Fruit fly (Drosophila melanogaster) whole organism, embryonic: Measurements from ENCODE around the gene CG7366.
A peak's percentile ranks its signal among the peaks of the same experiment; 100 is the strongest.

ENCODE experiments used
- Aef1 ChIP-seq: fragments of 200-800 bp; sonication (Bioruptor generic); IDR thresholded peaks from 3 replicates; pipeline ENCODE4 v1.3.6; 2022; ENCODE audit warnings: missing biosample characterization, missing genetic modification characterization
- CG10959 ChIP-seq: fragments of 200-800 bp; sonication (Bioruptor generic); IDR thresholded peaks from 2 replicates; pipeline ENCODE4 v1.3.6; 2022; ENCODE audit warnings: missing biosample characterization, missing genetic modification characterization
- CG11696 ChIP-seq: fragments of 200-800 bp; sonication (Bioruptor generic); IDR thresholded peaks from 2 replicates; pipeline ENCODE4 v1.3.6; 2022; ENCODE audit warnings: missing biosample characterization, missing genetic modification characterization
- CG12155 ChIP-seq: fragments of 200-800 bp; sonication (Bioruptor generic); optimal IDR thresholded peaks from 3 replicates; lab custom pipeline; 2016; ENCODE audit warnings: missing biosample characterization, missing genetic modification characterization
- CG13424 ChIP-seq: fragments of 200-800 bp; sonication (Bioruptor generic); optimal IDR thresholded peaks from 2 replicates; lab custom pipeline; 2019; ENCODE audit warnings: missing biosample characterization, mild to moderate bottlenecking, missing genetic modification characterization, moderate library complexity
- CG14014 ChIP-seq: fragments of 200-800 bp; sonication (Bioruptor generic); IDR thresholded peaks from 2 replicates; pipeline ENCODE4 v1.3.6; 2022; ENCODE audit warnings: missing biosample characterization, missing genetic modification characterization
- CG14710 ChIP-seq: fragments of 200-800 bp; sonication (Bioruptor generic); optimal IDR thresholded peaks from 3 replicates; lab custom pipeline; 2019; ENCODE audit warnings: missing biosample characterization, mild to moderate bottlenecking, missing genetic modification characterization, moderate library complexity
- CG1647 ChIP-seq: fragments of 200-800 bp; sonication (Bioruptor generic); optimal IDR thresholded peaks from 3 replicates; lab custom pipeline; 2016; ENCODE audit warnings: missing biosample characterization, missing genetic modification characterization
- CG16863 ChIP-seq: fragments of 200-800 bp; sonication (Bioruptor generic); optimal IDR thresholded peaks from 3 replicates; lab custom pipeline; 2016; ENCODE audit warnings: missing biosample characterization, missing genetic modification characterization
- CG17328 ChIP-seq: fragments of 200-800 bp; sonication (Bioruptor generic); IDR thresholded peaks from 2 replicates; pipeline ENCODE4 v1.3.6; 2022; ENCODE audit warnings: missing biosample characterization, missing genetic modification characterization
- CG17612 ChIP-seq: fragments of 200-800 bp; sonication (Bioruptor generic); IDR thresholded peaks from 2 replicates; pipeline ENCODE4 v1.3.6; 2022; ENCODE audit warnings: missing biosample characterization, missing genetic modification characterization
- CG18599 ChIP-seq: fragments of 200-800 bp; sonication (Bioruptor generic); optimal IDR thresholded peaks from 3 replicates; lab custom pipeline; 2017; ENCODE audit warnings: missing biosample characterization, missing genetic modification characterization, mild to moderate bottlenecking, moderate library complexity, missing genetic modification reagents
- CG31441 ChIP-seq: fragments of 200-800 bp; sonication (Bioruptor generic); IDR thresholded peaks from 2 replicates; pipeline ENCODE4 v1.3.6; 2022; ENCODE audit warnings: missing biosample characterization, missing genetic modification characterization
- CG4730 ChIP-seq: fragments of 200-800 bp; sonication (Bioruptor generic); IDR thresholded peaks from 2 replicates; pipeline ENCODE4 v1.3.6; 2022; ENCODE audit warnings: missing biosample characterization, missing genetic modification characterization
- CG6765 ChIP-seq: fragments of 200-800 bp; sonication (Bioruptor generic); optimal IDR thresholded peaks from 3 replicates; lab custom pipeline; 2017; ENCODE audit warnings: missing biosample characterization, mild to moderate bottlenecking, missing genetic modification characterization
- CG6854 ChIP-seq: fragments of 200-800 bp; sonication (Bioruptor generic); optimal IDR thresholded peaks from 3 replicates; lab custom pipeline; 2017; ENCODE audit warnings: missing biosample characterization, mild to moderate bottlenecking, missing genetic modification characterization
- CG7928 ChIP-seq: fragments of 200-800 bp; sonication (Bioruptor generic); optimal IDR thresholded peaks from 2 replicates; lab custom pipeline; 2017; ENCODE audit warnings: missing biosample characterization, mild to moderate bottlenecking, missing genetic modification characterization
- CG9609 ChIP-seq: fragments of 200-800 bp; sonication (Bioruptor generic); optimal IDR thresholded peaks from 3 replicates; lab custom pipeline; 2016; ENCODE audit warnings: missing biosample characterization, missing genetic modification characterization
- Deaf1 ChIP-seq: fragments of 200-800 bp; optimal IDR thresholded peaks from 3 replicates; lab custom pipeline; 2019; ENCODE audit warnings: missing biosample characterization, mild to moderate bottlenecking, missing genetic modification characterization, moderate library complexity
- Dek ChIP-seq: fragments of 200-800 bp; sonication (Bioruptor generic); optimal IDR thresholded peaks from 3 replicates; lab custom pipeline; 2019; ENCODE audit warnings: missing biosample characterization, mild to moderate bottlenecking, missing genetic modification characterization, moderate library complexity
- Drgx ChIP-seq: fragments of 200-800 bp; sonication (Bioruptor generic); IDR thresholded peaks from 2 replicates; pipeline ENCODE4 v1.3.6; 2022; ENCODE audit warnings: missing biosample characterization, missing genetic modification characterization
- Ets65A ChIP-seq: fragments of 200-800 bp; sonication (Bioruptor generic); peaks from one replicate; lab custom pipeline; 2016; ENCODE audit warnings: missing biosample characterization, missing genetic modification characterization
- Fer2 ChIP-seq: fragments of 200-800 bp; sonication (Bioruptor generic); optimal IDR thresholded peaks from 2 replicates; lab custom pipeline; 2018; ENCODE audit warnings: missing biosample characterization, mild to moderate bottlenecking, missing genetic modification characterization, moderate library complexity
- Fer3 ChIP-seq: fragments of 200-800 bp; sonication (Bioruptor generic); optimal IDR thresholded peaks from 2 replicates; lab custom pipeline; 2018; ENCODE audit warnings: missing biosample characterization, mild to moderate bottlenecking, missing genetic modification characterization, moderate library complexity
- Gsc ChIP-seq: fragments of 200-800 bp; sonication (Bioruptor generic); IDR thresholded peaks from 2 replicates; pipeline ENCODE4 v1.3.6; 2022; ENCODE audit warnings: missing biosample characterization, missing genetic modification characterization
- H15 ChIP-seq: fragments of 200-800 bp; sonication (Bioruptor generic); IDR thresholded peaks from 3 replicates; pipeline ENCODE4 v1.3.6; 2022; ENCODE audit warnings: missing biosample characterization, missing genetic modification characterization
- Lpt ChIP-seq: fragments of >200 bp; optimal IDR thresholded peaks from 2 replicates; lab custom pipeline; 2018; ENCODE audit warnings: missing biosample characterization, missing genetic modification characterization
- NC2β ChIP-seq: fragments of 200-800 bp; sonication (Bioruptor generic); optimal IDR thresholded peaks from 2 replicates; lab custom pipeline; 2016; ENCODE audit warnings: missing biosample characterization, missing genetic modification characterization
- Rfx ChIP-seq: fragments of 200-800 bp; sonication (Bioruptor generic); IDR thresholded peaks from 2 replicates; pipeline ENCODE4 v1.3.6; 2022; ENCODE audit warnings: missing biosample characterization, missing genetic modification characterization
- TFAM ChIP-seq: fragments of 200-800 bp; sonication (Bioruptor generic); optimal IDR thresholded peaks from 2 replicates; lab custom pipeline; 2017; ENCODE audit warnings: missing biosample characterization, missing genetic modification characterization, inconsistent platforms
- Taf1 ChIP-seq: fragments of 200-800 bp; sonication (Bioruptor generic); IDR thresholded peaks from 2 replicates; pipeline ENCODE4 v1.3.6; 2022; ENCODE audit warnings: missing biosample characterization, missing genetic modification characterization
- abd-A ChIP-seq: fragments of 200-800 bp; sonication (Bioruptor generic); optimal IDR thresholded peaks from 3 replicates; lab custom pipeline; 2019; ENCODE audit warnings: missing biosample characterization, mild to moderate bottlenecking, missing genetic modification characterization, moderate library complexity
- amos ChIP-seq: fragments of 200-800 bp; sonication (Bioruptor generic); IDR thresholded peaks from 2 replicates; pipeline ENCODE4 v1.3.6; 2022; ENCODE audit warnings: missing biosample characterization, missing genetic modification characterization; ENCODE audit not compliant: partially characterized antibody
- chinmo ChIP-seq: fragments of 200-800 bp; sonication (Bioruptor generic); IDR thresholded peaks from 4 replicates; pipeline ENCODE4 v1.3.6; 2022; ENCODE audit warnings: missing biosample characterization, missing genetic modification characterization; ENCODE audit not compliant: partially characterized antibody
- dan ChIP-seq: fragments of 200-800 bp; sonication (Bioruptor generic); IDR thresholded peaks from 2 replicates; pipeline ENCODE4 v1.3.6; 2022; ENCODE audit warnings: missing biosample characterization, missing genetic modification characterization
- ems ChIP-seq: fragments of 200-800 bp; sonication (Bioruptor generic); optimal IDR thresholded peaks from 3 replicates; lab custom pipeline; 2016; ENCODE audit warnings: missing biosample characterization, missing genetic modification characterization
- ewg ChIP-seq: fragments of 200-800 bp; sonication (Bioruptor generic); optimal IDR thresholded peaks from 3 replicates; lab custom pipeline; 2017; ENCODE audit warnings: mild to moderate bottlenecking, missing biosample characterization, missing genetic modification reagents, missing genetic modification characterization
- gcm2 ChIP-seq: fragments of 200-800 bp; sonication (Bioruptor generic); optimal IDR thresholded peaks from 2 replicates; lab custom pipeline; 2016; ENCODE audit warnings: missing biosample characterization, missing genetic modification characterization
- kay ChIP-seq: fragments of 200-800 bp; sonication (Bioruptor generic); optimal IDR thresholded peaks from 2 replicates; lab custom pipeline; 2016; ENCODE audit warnings: missing biosample characterization, missing genetic modification characterization
- ken ChIP-seq: fragments of 200-800 bp; sonication (Bioruptor generic); IDR thresholded peaks from 3 replicates; pipeline ENCODE4 v1.3.6; 2022; ENCODE audit warnings: missing biosample characterization, missing genetic modification characterization
- klu ChIP-seq: fragments of 200-800 bp; sonication (Bioruptor generic); IDR thresholded peaks from 2 replicates; pipeline ENCODE4 v1.3.6; 2022; ENCODE audit warnings: missing biosample characterization, missing genetic modification characterization
- nerfin-1 ChIP-seq: fragments of 200-800 bp; sonication (Bioruptor generic); optimal IDR thresholded peaks from 3 replicates; lab custom pipeline; 2019; ENCODE audit warnings: missing biosample characterization, mild to moderate bottlenecking, missing genetic modification characterization, moderate library complexity
- nmo ChIP-seq: fragments of 200-800 bp; sonication (Bioruptor generic); optimal IDR thresholded peaks from 2 replicates; lab custom pipeline; 2018; ENCODE audit warnings: missing biosample characterization, mild to moderate bottlenecking, missing genetic modification characterization, moderate library complexity
- scrt ChIP-seq: fragments of 200-800 bp; sonication (Bioruptor generic); optimal IDR thresholded peaks from 2 replicates; lab custom pipeline; 2018; ENCODE audit warnings: missing biosample characterization, mild to moderate bottlenecking, missing genetic modification characterization, moderate library complexity
- sens-2 ChIP-seq: fragments of 200-800 bp; sonication (Bioruptor generic); IDR thresholded peaks from 2 replicates; pipeline ENCODE4 v1.3.6; 2022; ENCODE audit warnings: missing biosample characterization, missing genetic modification characterization
- sim ChIP-seq: fragments of 200-800 bp; sonication (Bioruptor generic); IDR thresholded peaks from 2 replicates; pipeline ENCODE4 v1.3.6; 2022; ENCODE audit warnings: missing biosample characterization, missing genetic modification characterization
- slbo ChIP-seq: fragments of 200-800 bp; sonication (Bioruptor generic); IDR thresholded peaks from 2 replicates; pipeline ENCODE4 v1.3.6; 2022; ENCODE audit warnings: missing biosample characterization, missing genetic modification characterization
- slou ChIP-seq: fragments of 200-800 bp; sonication (Bioruptor generic); optimal IDR thresholded peaks from 3 replicates; lab custom pipeline; 2016; ENCODE audit warnings: missing biosample characterization, missing genetic modification characterization
- stwl ChIP-seq: fragments of 200-800 bp; sonication (Bioruptor generic); optimal IDR thresholded peaks from 3 replicates; lab custom pipeline; 2018; ENCODE audit warnings: missing biosample characterization, mild to moderate bottlenecking, missing genetic modification characterization, moderate library complexity
- tgo ChIP-seq: fragments of 200-800 bp; sonication (Bioruptor generic); IDR thresholded peaks from 3 replicates; pipeline ENCODE4 v1.3.6; 2022; ENCODE audit warnings: missing biosample characterization, missing genetic modification characterization
- tin ChIP-seq: fragments of 200-800 bp; sonication (Bioruptor generic); optimal IDR thresholded peaks from 3 replicates; lab custom pipeline; 2016; ENCODE audit warnings: missing biosample characterization, missing genetic modification characterization

Gene CG7366

dm6 chr3L:8202317-8202842, at the start of gene CG7366, which contains the start of gene CG13679:
TSS of gene CG7366 (minus strand) at chr3L:8202417.
TSS of gene CG13679 (plus strand) at chr3L:8202792.
- TF ChIP-seq Aef1 (GFP tag; lab: Robert Waterston, UW) (no peak), H15 (no peak), gcm2 (GFP tag; lab: Kevin White, UChicago) (no peak), CG14710 (no peak), CG7928 (no peak), Drgx (GFP tag; lab: Robert Waterston, UW) (no peak), CG17328 (GFP tag; lab: Robert Waterston, UW) (no peak), tin (GFP tag; lab: Kevin White, UChicago) (no peak), Gsc (GFP tag; lab: Robert Waterston, UW) (no peak), ems (GFP tag; lab: Kevin White, UChicago) (no peak), Lpt (GFP tag; lab: Kevin White, UChicago) (no peak), kay (GFP tag; lab: Kevin White, UChicago) (no peak), stwl (tag; lab: Kevin White, UChicago) (no peak), sens-2 (GFP tag; lab: Robert Waterston, UW) (no peak)
- TF ChIP-seq, all 482 proteins: peak for 0

- TF ChIP-seq TFAM (GFP tag; lab: Kevin White, UChicago): no peak
- TF ChIP-seq CG6854 (GFP tag; lab: Kevin White, UChicago): no peak
- no peak for TF ChIP-seq CG4730
- no peak for TF ChIP-seq CG17612 (GFP tag; lab: Robert Waterston, UW)
- TF ChIP-seq Ets65A (GFP tag; lab: Kevin White, UChicago): no peak
- no peak for TF ChIP-seq CG1647 (GFP tag; lab: Kevin White, UChicago)
- no peak for TF ChIP-seq NC2β (GFP tag; lab: Kevin White, UChicago)
- TF ChIP-seq scrt (GFP tag; lab: Kevin White, UChicago): peak; percentile 6
- 0 out of 2 replicates have a peak, but pooled peaks have one; percentile 9 for TF ChIP-seq slbo (GFP tag; lab: Robert Waterston, UW)
- TF ChIP-seq Fer3 (tag; lab: Kevin White, UChicago): no peak
- no peak for TF ChIP-seq CG16863 (GFP tag; lab: Kevin White, UChicago)
- TF ChIP-seq Fer2 (tag; lab: Kevin White, UChicago): no peak
- TF ChIP-seq amos (GFP tag; lab: Robert Waterston, UW): no peak; the same call in 1 of the 2 replicates
- TF ChIP-seq nerfin-1 (tag; lab: Kevin White, UChicago): peak; percentile 18
- TF ChIP-seq abd-A (tag; lab: Kevin White, UChicago): peak; percentile 23
- TF ChIP-seq Dek (tag; lab: Kevin White, UChicago): no peak
- TF ChIP-seq Taf1 (GFP tag; lab: Robert Waterston, UW): no peak
- no peak for TF ChIP-seq CG11696 (GFP tag; lab: Robert Waterston, UW)
- TF ChIP-seq nmo (GFP tag; lab: Kevin White, UChicago): no peak
- no peak for TF ChIP-seq CG9609 (GFP tag; lab: Kevin White, UChicago)
- no peak for TF ChIP-seq CG10959 (GFP tag; lab: Robert Waterston, UW)
- no peak for TF ChIP-seq klu (GFP tag; lab: Robert Waterston, UW)
- no peak for TF ChIP-seq dan (GFP tag; lab: Robert Waterston, UW)
- no peak for TF ChIP-seq CG14014
- TF ChIP-seq tgo (GFP tag; lab: Robert Waterston, UW): no peak
- 0 out of 3 replicates have a peak, but pooled peaks have one; percentile 15 for TF ChIP-seq ken (GFP tag; lab: Robert Waterston, UW)
- TF ChIP-seq slou (GFP tag; lab: Kevin White, UChicago): no peak
- peak; percentile 24 for TF ChIP-seq Deaf1 (tag; lab: Kevin White, UChicago)
- no peak for TF ChIP-seq CG18599 (GFP tag; lab: Kevin White, UChicago)
- TF ChIP-seq CG6765 (GFP tag; lab: Kevin White, UChicago): no peak
- TF ChIP-seq sim (GFP tag; lab: Robert Waterston, UW): no peak
- TF ChIP-seq CG31441 (GFP tag; lab: Robert Waterston, UW): no peak
- 0 out of 4 replicates have a peak, but pooled peaks have one; percentile 37 for TF ChIP-seq chinmo (GFP tag; lab: Robert Waterston, UW)
- peak; percentile 45; the same call in 1 of the 2 replicates for TF ChIP-seq Rfx (GFP tag; lab: Robert Waterston, UW)
- TF ChIP-seq CG12155 (GFP tag; lab: Kevin White, UChicago): no peak
- peak; percentile 82 for TF ChIP-seq ewg (GFP tag; lab: Kevin White, UChicago)
- TF ChIP-seq CG13424 (tag; lab: Kevin White, UChicago): no peak
Measured at dm6 chr3L:8240932-8241331, 38.7 kb upstream of the CG7366 start.
